Worm (Caenorhabditis elegans) whole organism, L4 larva: ENCODE measurements around the gene tbc-13.
A peak's percentile ranks its signal among the peaks of the same experiment; 100 is the strongest.

Experiments
- F44E2.7 ChIP-seq: fragments of 200-800 bp; sonication (Bioruptor generic); IDR thresholded peaks from 2 replicates; pipeline ENCODE4 v2.1.2; 2022; ENCODE audit warnings: missing genetic modification characterization, missing compliant biosample characterization
- T20F7.1 ChIP-seq: fragments of 200-800 bp; sonication (Bioruptor generic); optimal IDR thresholded peaks from 2 replicates; lab custom pipeline; 2018; ENCODE audit warnings: mild to moderate bottlenecking, missing genetic modification characterization, missing compliant biosample characterization
- Y105C5A.15 ChIP-seq: fragments of 200-800 bp; sonication (Bioruptor generic); IDR thresholded peaks from 2 replicates; pipeline ENCODE4 v1.3.6; 2022; ENCODE audit warnings: missing genetic modification characterization, missing compliant biosample characterization
- Y5F2A.4 ChIP-seq: fragments of 200-800 bp; sonication (Bioruptor generic); optimal IDR thresholded peaks from 2 replicates; lab custom pipeline; 2018; ENCODE audit warnings: mild to moderate bottlenecking, missing genetic modification characterization, missing compliant biosample characterization
- ZK337.2 ChIP-seq: fragments of 200-800 bp; sonication (Bioruptor generic); IDR thresholded peaks from 2 replicates; pipeline ENCODE4 v1.3.6; 2022; ENCODE audit warnings: missing genetic modification reagents, missing genetic modification characterization, missing compliant biosample characterization
- ama-1 ChIP-seq: fragments of 150-350 bp; optimal IDR thresholded peaks from 2 replicates; lab custom pipeline; 2014; ENCODE audit warnings: inconsistent platforms, mixed read lengths
- arid-1 ChIP-seq: fragments of 200-800 bp; sonication (Bioruptor generic); conservative IDR thresholded peaks from 2 replicates; pipeline ENCODE4 v1.3.6; 2022; ENCODE audit warnings: missing genetic modification reagents, missing genetic modification characterization, missing compliant biosample characterization
- ceh-32 ChIP-seq: sonication (generic microtip); optimal IDR thresholded peaks from 2 replicates; lab custom pipeline; 2016; ENCODE audit warnings: mild to moderate bottlenecking, missing genetic modification characterization, missing compliant biosample characterization; ENCODE audit not compliant: poor library complexity
- ceh-44 ChIP-seq: fragments of 200-800 bp; sonication (Bioruptor generic); IDR thresholded peaks from 2 replicates; pipeline ENCODE4 v1.3.6; 2022; ENCODE audit warnings: missing genetic modification reagents, missing genetic modification characterization, missing compliant biosample characterization
- ceh-62 ChIP-seq: sonication (generic microtip); optimal IDR thresholded peaks from 2 replicates; lab custom pipeline; 2017; ENCODE audit warnings: missing biosample characterization, missing genetic modification characterization
- ceh-82 ChIP-seq: sonication (generic microtip); optimal IDR thresholded peaks from 2 replicates; lab custom pipeline; 2017; ENCODE audit warnings: missing biosample characterization, missing genetic modification characterization
- daf-19 ChIP-seq: fragments of 200-800 bp; sonication (Bioruptor generic); conservative IDR thresholded peaks from 2 replicates; pipeline ENCODE4 v1.3.6; 2022; ENCODE audit warnings: missing genetic modification characterization, missing compliant biosample characterization
- dmd-8 ChIP-seq: fragments of 200-800 bp; sonication (Bioruptor generic); IDR thresholded peaks from 2 replicates; pipeline ENCODE4 v1.3.6; 2022; ENCODE audit warnings: missing genetic modification characterization, missing compliant biosample characterization
- dmd-9 ChIP-seq: fragments of 200-800 bp; sonication (Bioruptor generic); IDR thresholded peaks from 2 replicates; pipeline ENCODE4 v1.3.6; 2022; ENCODE audit warnings: missing genetic modification reagents, missing genetic modification characterization, missing compliant biosample characterization
- duxl-1 ChIP-seq: sonication (generic microtip); optimal IDR thresholded peaks from 2 replicates; lab custom pipeline; 2016; ENCODE audit warnings: mild to moderate bottlenecking, missing genetic modification characterization, moderate library complexity, missing compliant biosample characterization; ENCODE audit not compliant: poor library complexity
- dve-1 ChIP-seq: sonication (generic microtip); optimal IDR thresholded peaks from 2 replicates; lab custom pipeline; 2017; ENCODE audit warnings: antibody characterized with exemption, mild to moderate bottlenecking, missing genetic modification characterization, missing compliant biosample characterization; ENCODE audit not compliant: insufficient read depth
- egl-27 ChIP-seq: sonication (generic microtip); optimal IDR thresholded peaks from 3 replicates; lab custom pipeline; 2017; ENCODE audit warnings: missing biosample characterization, missing genetic modification reagents, missing genetic modification characterization
- egl-43 ChIP-seq: fragments of 200-800 bp; sonication (Bioruptor generic); IDR thresholded peaks from 2 replicates; pipeline ENCODE4 v1.3.6; 2022; ENCODE audit warnings: missing genetic modification reagents, missing genetic modification characterization, missing compliant biosample characterization
- hif-1 ChIP-seq, 2 experiments: sonication (generic microtip); optimal IDR thresholded peaks; 2 replicates each; lab custom pipeline; 2016 to 2017; ENCODE audit warnings: missing compliant biosample characterization in 2 of 2, missing genetic modification characterization in 2 of 2, missing genetic modification reagents in 2 of 2, missing genotype in 2 of 2, mild to moderate bottlenecking in 1 of 2
- hmg-1.1 ChIP-seq: fragments of 200-800 bp; sonication (Bioruptor generic); IDR thresholded peaks from 2 replicates; pipeline ENCODE4 v1.3.6; 2022; ENCODE audit warnings: missing genetic modification reagents, missing genetic modification characterization, missing compliant biosample characterization
- jun-1 ChIP-seq: fragments of 150-350 bp; optimal IDR thresholded peaks from 2 replicates; lab custom pipeline; 2014; ENCODE audit warnings: missing biosample characterization, missing genetic modification reagents, missing genetic modification characterization
- lin-1 ChIP-seq: fragments of 200-800 bp; sonication (Bioruptor generic); IDR thresholded peaks from 2 replicates; pipeline ENCODE4 v1.3.6; 2022; ENCODE audit warnings: missing genetic modification reagents, missing genetic modification characterization, missing compliant biosample characterization
- lin-15B ChIP-seq: fragments of 150-350 bp; sonication (generic microtip); optimal IDR thresholded peaks from 3 replicates; lab custom pipeline; 2014; ENCODE audit warnings: missing biosample characterization, missing genetic modification characterization
- lin-29 ChIP-seq: fragments of 200-800 bp; sonication (Bioruptor generic); IDR thresholded peaks from 2 replicates; pipeline ENCODE4 v1.3.6; 2022; ENCODE audit warnings: missing genetic modification reagents, missing genetic modification characterization, missing compliant biosample characterization
- lin-39 ChIP-seq: fragments of 150-350 bp; optimal IDR thresholded peaks from 2 replicates; lab custom pipeline; 2014; ENCODE audit warnings: missing biosample characterization, missing genetic modification reagents, missing genetic modification characterization
- lir-3 ChIP-seq: sonication (generic microtip); optimal IDR thresholded peaks from 2 replicates; lab custom pipeline; 2016; ENCODE audit warnings: mild to moderate bottlenecking, missing genetic modification characterization, missing compliant biosample characterization
- madf-5 ChIP-seq, 2 experiments: fragments of 200-800 bp; sonication (Bioruptor generic); IDR thresholded peaks; 2 replicates each; pipeline ENCODE4 v1.3.6; 2022; ENCODE audit warnings: missing compliant biosample characterization in 2 of 2, missing genetic modification characterization in 2 of 2
- mdt-29 ChIP-seq: fragments of 200-800 bp; sonication (Bioruptor generic); IDR thresholded peaks from 2 replicates; pipeline ENCODE4 v1.3.6; 2022; ENCODE audit warnings: missing genetic modification reagents, missing genetic modification characterization, missing compliant biosample characterization
- mes-2 ChIP-seq: sonication (generic microtip); optimal IDR thresholded peaks from 2 replicates; lab custom pipeline; 2016; ENCODE audit warnings: missing genotype, mild to moderate bottlenecking, missing genetic modification characterization, missing compliant biosample characterization; ENCODE audit not compliant: poor library complexity, severe bottlenecking
- mxl-3 ChIP-seq: fragments of 200-800 bp; sonication (Bioruptor generic); optimal IDR thresholded peaks from 2 replicates; lab custom pipeline; 2018; ENCODE audit warnings: mild to moderate bottlenecking, missing genetic modification characterization, missing compliant biosample characterization
- nhr-25 ChIP-seq: sonication (generic microtip); optimal IDR thresholded peaks from 2 replicates; lab custom pipeline; 2017; ENCODE audit warnings: missing genetic modification characterization, mild to moderate bottlenecking, missing compliant biosample characterization, antibody characterized with exemption, moderate library complexity, borderline replicate concordance; ENCODE audit not compliant: insufficient read depth
- nhr-42 ChIP-seq: fragments of 200-800 bp; sonication (Bioruptor generic); IDR thresholded peaks from 2 replicates; pipeline ENCODE4 v1.3.6; 2022; ENCODE audit warnings: missing genetic modification characterization, missing compliant biosample characterization
- nhr-48 ChIP-seq: sonication (generic microtip); optimal IDR thresholded peaks from 2 replicates; lab custom pipeline; 2016; ENCODE audit warnings: mild to moderate bottlenecking, missing genetic modification characterization, missing compliant biosample characterization
- nhr-6 ChIP-seq: fragments of 150-350 bp; optimal IDR thresholded peaks from 2 replicates; lab custom pipeline; 2014; ENCODE audit warnings: missing biosample characterization, missing genetic modification characterization
- nhr-77 ChIP-seq: fragments of 150-350 bp; optimal IDR thresholded peaks from 2 replicates; lab custom pipeline; 2014; ENCODE audit warnings: missing biosample characterization, missing genetic modification characterization
- pha-4 ChIP-seq, 2 experiments: fragments of 150-350 bp in 1 of 2; fragments of 200-800 bp in 1 of 2; sonication (Bioruptor generic) in 1 of 2; IDR thresholded peaks in 1 of 2; optimal IDR thresholded peaks in 1 of 2; 2 replicates each; pipeline versions ENCODE4 v1.3.6 to Lab custom; 2014 to 2022; ENCODE audit warnings: missing genetic modification characterization in 2 of 2, missing genetic modification reagents in 2 of 2, missing biosample characterization in 1 of 2, missing compliant biosample characterization in 1 of 2
- saeg-2 ChIP-seq: fragments of 200-800 bp; sonication (Bioruptor generic); IDR thresholded peaks from 2 replicates; pipeline ENCODE4 v1.3.6; 2022; ENCODE audit warnings: missing genetic modification reagents, missing genetic modification characterization, missing compliant biosample characterization
- sdz-12 ChIP-seq: fragments of 200-800 bp; sonication (Bioruptor generic); optimal IDR thresholded peaks from 2 replicates; lab custom pipeline; 2018; ENCODE audit warnings: mild to moderate bottlenecking, missing genetic modification characterization, missing compliant biosample characterization
- snpc-4 ChIP-seq: fragments of 150-350 bp; optimal IDR thresholded peaks from 2 replicates; lab custom pipeline; 2014; ENCODE audit warnings: missing biosample characterization, missing genetic modification characterization
- spr-3 ChIP-seq: fragments of 200-800 bp; sonication (Bioruptor generic); optimal IDR thresholded peaks from 2 replicates; lab custom pipeline; 2018; ENCODE audit warnings: mild to moderate bottlenecking, missing genetic modification characterization, missing compliant biosample characterization
- tag-97 ChIP-seq: fragments of 200-800 bp; sonication (Bioruptor generic); IDR thresholded peaks from 2 replicates; pipeline ENCODE4 v1.3.6; 2022; ENCODE audit warnings: missing genetic modification characterization, missing compliant biosample characterization
- tra-1 ChIP-seq: fragments of 200-800 bp; sonication (Bioruptor generic); IDR thresholded peaks from 2 replicates; pipeline ENCODE4 v1.3.6; 2022; ENCODE audit warnings: missing genetic modification reagents, missing genetic modification characterization, missing compliant biosample characterization
- unc-130 ChIP-seq: sonication (generic microtip); optimal IDR thresholded peaks from 2 replicates; lab custom pipeline; 2016; ENCODE audit warnings: missing genetic modification reagents, missing genetic modification characterization, missing compliant biosample characterization
- unc-62 ChIP-seq, 3 experiments: fragments of 150-350 bp in 1 of 3; sonication (generic microtip); optimal IDR thresholded peaks in 2 of 3; peaks in 1 of 3; 1 replicate in 1 of 3; 2 replicates in 2 of 3; lab custom pipeline; 2014 to 2017; ENCODE audit warnings: missing biosample characterization in 3 of 3, missing genetic modification characterization in 3 of 3, missing genetic modification reagents in 3 of 3, missing genotype in 1 of 3
- vab-7 ChIP-seq: fragments of 200-800 bp; sonication (Bioruptor generic); IDR thresholded peaks from 2 replicates; pipeline ENCODE4 v1.3.6; 2022; ENCODE audit warnings: missing genetic modification reagents, missing genetic modification characterization, missing compliant biosample characterization
- zag-1 ChIP-seq: fragments of 150-350 bp; optimal IDR thresholded peaks from 2 replicates; lab custom pipeline; 2014; ENCODE audit warnings: missing biosample characterization, missing genetic modification characterization
- zfp-3 ChIP-seq: fragments of 200-800 bp; sonication (Bioruptor generic); conservative IDR thresholded peaks from 2 replicates; pipeline ENCODE4 v1.3.6; 2022; ENCODE audit warnings: missing genetic modification reagents, missing genetic modification characterization, missing compliant biosample characterization
- ztf-11 ChIP-seq: fragments of 150-350 bp; optimal IDR thresholded peaks from 2 replicates; lab custom pipeline; 2014; ENCODE audit warnings: missing biosample characterization, missing genetic modification characterization
- ztf-7 ChIP-seq: fragments of 150-350 bp; optimal IDR thresholded peaks from 2 replicates; lab custom pipeline; 2014; ENCODE audit warnings: missing biosample characterization, missing genetic modification characterization

Gene tbc-13

DNA sequence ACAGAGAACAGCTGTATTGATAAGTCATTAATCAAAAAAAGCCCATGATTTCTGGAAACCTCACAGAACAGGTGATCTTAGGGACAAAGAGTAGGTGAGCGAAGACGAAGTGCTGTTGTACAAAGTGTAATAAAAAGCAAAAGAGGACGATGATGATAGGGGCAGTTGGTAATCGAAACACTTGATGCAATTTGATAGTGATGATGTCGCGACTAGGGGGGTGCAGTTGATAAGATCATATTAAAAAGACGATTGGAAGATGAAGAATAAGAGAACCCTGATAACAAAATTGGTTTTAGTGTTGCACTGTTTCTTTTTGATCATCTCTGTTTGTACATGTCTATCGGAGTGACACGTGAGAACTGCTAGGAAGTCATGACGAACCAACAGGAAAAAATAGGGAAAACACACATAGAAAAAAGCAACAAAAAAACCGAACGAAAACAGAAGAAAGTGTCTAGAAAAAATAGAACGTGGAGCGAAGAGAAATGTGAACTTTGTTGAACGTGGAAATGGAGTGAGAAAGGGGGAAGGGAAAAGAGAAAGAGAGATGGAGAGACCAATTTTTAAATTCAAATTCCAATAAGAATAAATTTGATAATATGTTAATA is 24.6 kb downstream of the tbc-13 start (continued):
- TF ChIP-seq mes-2 (tag; lab: Kevin White, UChicago) = no peak
- peak; percentile 92 for TF ChIP-seq dve-1 (tag; lab: Kevin White, UChicago)
- TF ChIP-seq madf-5 (GFP tag; IDR thresholded peaks at IDR 0.05; lab: Robert Waterston, UW) = no peak
- TF ChIP-seq daf-19 (GFP tag; lab: Robert Waterston, UW) = no peak
- TF ChIP-seq unc-130 (GFP tag; lab: Kevin White, UChicago) = no peak
- TF ChIP-seq mxl-3 (GFP tag; lab: Kevin White, UChicago) = peak; percentile 45
- TF ChIP-seq ama-1 (lab: Kevin White, UChicago) = peak; percentile 74
- no peak for TF ChIP-seq ceh-82 (tag; lab: Kevin White, UChicago)
- TF ChIP-seq ceh-44 (GFP tag; lab: Robert Waterston, UW) = no peak
- no peak for TF ChIP-seq jun-1
- TF ChIP-seq ZK337.2 (GFP tag; lab: Robert Waterston, UW) = no peak
- TF ChIP-seq ceh-62 = no peak
- TF ChIP-seq vab-7 (GFP tag; lab: Robert Waterston, UW) = no peak
- no peak for TF ChIP-seq Y105C5A.15 (GFP tag; lab: Robert Waterston, UW)
- TF ChIP-seq pha-4 (GFP tag; IDR thresholded peaks at IDR 0.05; lab: Robert Waterston, UW) = no peak
- peak; percentile 33 for TF ChIP-seq pha-4 (tag; optimal IDR thresholded peaks at IDR 0.05; lab: Kevin White, UChicago)
- TF ChIP-seq Y5F2A.4 (GFP tag; lab: Kevin White, UChicago) = no peak
- no peak for TF ChIP-seq ztf-7
- TF ChIP-seq nhr-25 = no peak
- no peak for TF ChIP-seq lin-39 (tag; lab: Kevin White, UChicago)
- TF ChIP-seq ztf-11 = no peak
- TF ChIP-seq saeg-2 (GFP tag; lab: Robert Waterston, UW) = 0 out of 2 replicates have a peak, but pooled peaks have one; percentile 32
- TF ChIP-seq snpc-4 = no peak
- no peak for TF ChIP-seq lin-15B (tag; lab: Kevin White, UChicago)
- TF ChIP-seq nhr-48 (tag; lab: Kevin White, UChicago) = peak; percentile 86
- no peak for TF ChIP-seq sdz-12 (GFP tag; lab: Kevin White, UChicago)
- no peak for TF ChIP-seq zag-1 (tag; lab: Kevin White, UChicago)
- peak; percentile 66 for TF ChIP-seq T20F7.1 (GFP tag; lab: Kevin White, UChicago)
- TF ChIP-seq lin-29 (GFP tag; lab: Robert Waterston, UW) = no peak
- TF ChIP-seq dmd-8 (GFP tag; lab: Robert Waterston, UW) = no peak
- no peak for TF ChIP-seq duxl-1
- TF ChIP-seq hmg-1.1 = no peak
- TF ChIP-seq unc-62 (GFP tag; optimal IDR thresholded peaks at IDR 0.05 in 1 of 2; lab: Kevin White, UChicago) = peak in 1 of 2 experiments; percentile 70
- no peak for TF ChIP-seq unc-62 (tag; optimal IDR thresholded peaks at IDR 0.05; lab: Kevin White, UChicago)
- no peak for TF ChIP-seq tag-97 (GFP tag; lab: Robert Waterston, UW)
- no peak for TF ChIP-seq ceh-32
- no peak for TF ChIP-seq arid-1
- no peak for TF ChIP-seq mdt-29 (GFP tag; lab: Robert Waterston, UW)
- TF ChIP-seq nhr-42 (GFP tag; lab: Robert Waterston, UW) = peak; percentile 7; the same call in 1 of the 2 replicates
- no peak for TF ChIP-seq zfp-3 (GFP tag; lab: Robert Waterston, UW)
- TF ChIP-seq lir-3 (tag; lab: Kevin White, UChicago) = no peak
- TF ChIP-seq spr-3 (GFP tag; lab: Kevin White, UChicago) = no peak
- TF ChIP-seq lin-1 (GFP tag; lab: Robert Waterston, UW) = peak; percentile 81
- peak; percentile 36 for TF ChIP-seq nhr-77 (tag; lab: Kevin White, UChicago)
- TF ChIP-seq tra-1 (GFP tag; lab: Robert Waterston, UW) = peak; percentile 76
- peak; percentile 15 to 59 for TF ChIP-seq hif-1 (tag; optimal IDR thresholded peaks at IDR 0.05; lab: Kevin White, UChicago)
- no peak for TF ChIP-seq egl-27 (tag; lab: Kevin White, UChicago)
- TF ChIP-seq dmd-9 (GFP tag; lab: Robert Waterston, UW) = no peak
- no peak for TF ChIP-seq nhr-6 (tag; lab: Kevin White, UChicago)
- no peak for TF ChIP-seq egl-43 (GFP tag; lab: Robert Waterston, UW)
- no peak for TF ChIP-seq F44E2.7
